Fruit fly (Drosophila melanogaster) whole organism, embryonic: ENCODE measurements around the gene CG15332.

Experiments used
- Bgb ChIP-seq: fragments of 200-800 bp; sonication (Bioruptor generic); IDR thresholded peaks from 2 replicates; pipeline ENCODE4 v1.3.6; 2022; ENCODE audit warnings: missing biosample characterization, missing genetic modification characterization; ENCODE audit not compliant: partially characterized antibody
- CG4820 ChIP-seq: fragments of 200-800 bp; sonication (Bioruptor generic); optimal IDR thresholded peaks from 3 replicates; lab custom pipeline; 2016; ENCODE audit warnings: missing biosample characterization, missing genetic modification characterization
- CG9876 ChIP-seq: fragments of 200-800 bp; sonication (Bioruptor generic); optimal IDR thresholded peaks from 2 replicates; lab custom pipeline; 2016; ENCODE audit warnings: missing biosample characterization, missing genetic modification characterization
- Poxn ChIP-seq: fragments of 200-800 bp; sonication (Bioruptor generic); IDR thresholded peaks from 2 replicates; pipeline ENCODE4 v1.3.6; 2022; ENCODE audit warnings: missing biosample characterization, missing genetic modification characterization
- pan ChIP-seq, 4 experiments: fragments of >200 bp in 3 of 4; fragments of 200-800 bp in 1 of 4; sonication (Bioruptor generic) in 1 of 4; optimal IDR thresholded peaks in 3 of 4; IDR thresholded peaks in 1 of 4; 2 replicates each; pipeline versions ENCODE4 v1.3.6 to Lab custom; 2017 to 2022; ENCODE audit warnings: missing biosample characterization in 2 of 4, missing genetic modification characterization in 2 of 4, mixed read lengths in 1 of 4
- sc ChIP-seq, 3 experiments: fragments of >200 bp in 2 of 3; fragments of 200-800 bp in 1 of 3; sonication (Bioruptor generic) in 1 of 3; optimal IDR thresholded peaks; 2 replicates in 2 of 3; 3 replicates in 1 of 3; lab custom pipeline; 2017; ENCODE audit warnings: mild to moderate bottlenecking in 1 of 3, missing biosample characterization in 1 of 3, missing genetic modification characterization in 1 of 3, missing genetic modification reagents in 1 of 3
- wdn ChIP-seq: fragments of 200-800 bp; sonication (Bioruptor generic); IDR thresholded peaks from 2 replicates; pipeline ENCODE4 v1.3.6; 2022; ENCODE audit warnings: missing biosample characterization, missing genetic modification characterization

DNA sequence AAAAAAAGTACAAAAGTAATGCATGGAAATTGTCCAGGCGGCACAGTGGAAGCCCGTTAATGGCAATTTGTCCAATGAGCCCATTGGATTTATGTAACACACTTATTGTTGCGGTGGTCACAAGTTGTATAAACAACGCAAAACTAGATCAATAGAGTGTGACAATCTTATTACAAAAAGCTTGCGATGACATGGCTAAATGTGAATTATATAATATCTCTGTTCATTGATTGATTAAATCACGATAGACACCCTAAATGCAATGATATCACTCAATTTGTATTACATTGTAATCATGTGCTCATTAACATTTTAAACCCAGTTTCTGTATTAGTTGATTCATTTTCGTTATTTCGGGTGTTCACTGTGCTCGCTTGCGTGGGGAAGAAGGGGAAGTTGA lies 22.2 kb upstream of the CG15332 start:
- TF ChIP-seq sc (optimal IDR thresholded peaks at IDR 0.05; lab: Kevin White, UChicago) (no peak), sc (GFP tag; optimal IDR thresholded peaks at IDR 0.05; lab: Kevin White, UChicago) (peak; percentile 12), Poxn (GFP tag; lab: Robert Waterston, UW) (no peak), CG4820 (GFP tag; lab: Kevin White, UChicago) (no peak), Bgb (GFP tag; lab: Robert Waterston, UW) (no peak), pan (optimal IDR thresholded peaks at IDR 0.05; lab: Kevin White, UChicago) (no peak), pan (GFP tag; optimal IDR thresholded peaks at IDR 0.05 in 1 of 2, IDR thresholded peaks at IDR 0.05 in 1 of 2) (no peak), CG9876 (GFP tag; lab: Kevin White, UChicago) (no peak), wdn (GFP tag; lab: Robert Waterston, UW) (no peak)
